Worm (Caenorhabditis elegans): ENCODE measurements around the gene C17F4.8.
"Not testable (repeated sequence)": the region's sequence is repeated elsewhere in the genome, so short reads cannot be mapped to it uniquely, and the experiment has no call there.

The C17F4.8 gene

DNA sequence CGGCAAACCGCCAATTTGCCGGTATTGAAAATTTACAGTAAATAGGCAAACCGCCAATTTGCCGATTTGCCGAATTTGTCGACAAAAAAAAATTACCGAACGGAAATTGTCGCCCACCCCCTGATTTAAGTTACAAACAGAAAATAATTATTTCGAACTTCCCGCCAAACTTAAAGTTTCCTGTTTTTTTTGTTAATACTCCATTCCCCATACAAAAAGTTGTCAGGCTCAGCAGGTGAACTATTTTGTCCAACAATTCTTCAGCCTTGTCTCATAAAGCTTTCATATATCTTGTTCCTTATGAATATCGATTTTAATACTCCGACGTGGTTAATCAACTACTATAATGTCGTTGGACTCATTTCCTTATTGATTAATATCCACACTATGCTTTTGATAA, 31.2 kb downstream of the C17F4.8 start, which contains the start of gene sri-50:
TSS of gene sri-50 (plus strand) at position 301 of the 400 bp plus-strand sequence.
- no peak for TF ChIP-seq ZK546.5 (tag; optimal IDR thresholded peaks at IDR 0.05)
- TF ChIP-seq nhr-25 (tag; optimal IDR thresholded peaks at IDR 0.05): no peak
- no peak for TF ChIP-seq ztf-1 (GFP tag; conservative IDR thresholded peaks at IDR 0.05)
- no peak for TF ChIP-seq nhr-21 (tag; optimal IDR thresholded peaks at IDR 0.05)
- TF ChIP-seq mdl-1 (tag; optimal IDR thresholded peaks at IDR 0.05): no peak
- no peak for TF ChIP-seq zag-1 (tag; optimal IDR thresholded peaks at IDR 0.05)
- no peak for TF ChIP-seq mbf-1 (tag; optimal IDR thresholded peaks at IDR 0.05)
- TF ChIP-seq nhr-6 (tag; optimal IDR thresholded peaks at IDR 0.05): no peak
- TF ChIP-seq R02D3.7 (tag; optimal IDR thresholded peaks at IDR 0.05): no peak
- no peak for TF ChIP-seq peb-1 (tag; optimal IDR thresholded peaks at IDR 0.05)
- no peak for TF ChIP-seq nhr-77 (tag; optimal IDR thresholded peaks at IDR 0.05)
- no peak for TF ChIP-seq lin-13 (GFP tag; optimal IDR thresholded peaks at IDR 0.05)
- no peak for TF ChIP-seq nhr-12 (tag; optimal IDR thresholded peaks at IDR 0.05)
- no peak for TF ChIP-seq unc-39 (tag; optimal IDR thresholded peaks at IDR 0.05)
- TF ChIP-seq sma-3 (GFP tag; optimal IDR thresholded peaks at IDR 0.05): no peak
- no peak for TF ChIP-seq unc-62 (GFP tag; optimal IDR thresholded peaks at IDR 0.05)
- TF ChIP-seq lin-11 (tag; optimal IDR thresholded peaks at IDR 0.05): no peak

DNA sequence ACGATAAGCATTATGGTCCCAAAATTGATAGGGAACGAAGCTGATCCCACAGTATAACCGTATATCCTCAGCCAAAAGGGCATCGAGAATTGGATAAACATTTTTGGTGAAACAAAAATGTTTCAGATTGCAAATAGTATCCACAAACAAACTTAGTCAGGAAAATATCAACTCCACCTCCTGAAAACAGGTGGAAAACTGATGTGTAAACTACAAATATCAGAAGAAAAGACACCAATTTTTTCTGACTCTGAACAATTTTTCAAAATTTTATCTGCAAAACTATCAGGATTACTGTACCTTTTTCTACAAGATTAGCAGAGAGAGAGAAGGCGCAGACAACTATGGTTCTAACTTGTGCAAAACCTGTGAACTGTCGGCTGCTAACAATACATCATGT, 32.1 kb downstream of the C17F4.8 start, which contains the start of gene sri-53:
TSS of gene sri-53 (minus strand) at position 101 of the 400 bp plus-strand sequence.
- no peak for TF ChIP-seq crh-2 (tag; optimal IDR thresholded peaks at IDR 0.05)
- TF ChIP-seq ama-1 (optimal IDR thresholded peaks at IDR 0.05): no peak
- TF ChIP-seq unc-62 (GFP tag; optimal IDR thresholded peaks at IDR 0.05): no peak
- TF ChIP-seq sma-3 (GFP tag; optimal IDR thresholded peaks at IDR 0.05): no peak
- no peak for TF ChIP-seq elt-1 (tag; optimal IDR thresholded peaks at IDR 0.05)
- no peak for TF ChIP-seq elt-3 (tag; optimal IDR thresholded peaks at IDR 0.05)
- TF ChIP-seq nhr-12 (tag; optimal IDR thresholded peaks at IDR 0.05): no peak
- TF ChIP-seq skn-1 (tag; optimal IDR thresholded peaks at IDR 0.05): no peak
- no peak for TF ChIP-seq nhr-25 (tag; optimal IDR thresholded peaks at IDR 0.05)
- no peak for TF ChIP-seq F13H6.1 (tag; optimal IDR thresholded peaks at IDR 0.05)
- no peak for TF ChIP-seq nhr-11 (tag; optimal IDR thresholded peaks at IDR 0.05)
- TF ChIP-seq lin-39 (tag; optimal IDR thresholded peaks at IDR 0.05): no peak
- no peak for TF ChIP-seq sem-4 (tag; optimal IDR thresholded peaks at IDR 0.05)
- TF ChIP-seq ztf-1 (GFP tag; conservative IDR thresholded peaks at IDR 0.05): no peak
- TF ChIP-seq ceh-82 (tag; optimal IDR thresholded peaks at IDR 0.05): no peak
- no peak for TF ChIP-seq ztf-4 (tag; optimal IDR thresholded peaks at IDR 0.05)
- no peak for TF ChIP-seq mab-5 (tag; optimal IDR thresholded peaks at IDR 0.05)
- no peak for TF ChIP-seq nhr-6 (tag; optimal IDR thresholded peaks at IDR 0.05)

DNA sequence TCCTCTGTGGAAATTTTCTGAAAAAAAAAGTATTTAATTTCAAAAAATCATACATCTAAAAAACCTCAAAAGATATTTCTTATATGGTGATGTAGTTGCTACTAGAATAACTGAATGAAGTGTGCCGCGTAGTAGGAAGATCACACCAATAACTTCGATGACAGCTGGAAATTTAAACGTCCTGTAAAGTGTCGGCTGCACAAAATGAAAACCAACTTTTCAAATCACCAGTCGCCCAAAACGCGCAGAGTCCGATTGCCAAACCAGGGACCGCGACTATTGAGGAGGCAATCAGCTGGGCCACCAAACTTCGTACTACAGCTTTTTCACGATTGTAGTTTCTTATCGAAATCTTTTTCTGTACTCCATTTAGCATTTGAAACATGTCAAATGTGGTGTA, 33.4 kb downstream of the C17F4.8 start, which contains the start of gene sri-48:
TSS of gene sri-48 (minus strand) at position 101 of the 400 bp plus-strand sequence.
- not testable (repeated sequence) for TF ChIP-seq ceh-16, peb-1, nhr-23 (tag; optimal IDR thresholded peaks at IDR 0.05)

DNA sequence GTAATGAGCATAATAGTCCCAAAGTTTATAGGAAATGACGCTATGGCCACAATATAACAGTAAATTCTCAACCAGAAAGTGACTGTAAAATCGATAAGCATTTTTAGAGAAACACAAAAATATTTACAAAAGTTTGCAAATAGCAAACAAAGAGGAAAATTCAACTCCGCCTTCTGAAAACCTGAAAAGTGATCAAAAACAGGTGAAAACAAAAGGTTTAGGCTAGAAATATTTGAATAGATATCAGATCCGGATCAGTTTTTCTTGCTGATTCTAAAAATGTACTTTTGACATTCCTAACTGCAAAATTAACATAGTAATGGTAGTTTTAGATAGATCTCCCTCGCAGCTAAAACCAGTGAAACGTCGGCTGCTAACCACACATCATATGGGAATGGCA, 35.6 kb downstream of the C17F4.8 start, which contains the start of gene sri-51:
TSS of gene sri-51 (minus strand) at position 101 of the 400 bp plus-strand sequence.
- TF ChIP-seq mab-5 (tag; optimal IDR thresholded peaks at IDR 0.05) (no peak), nhr-77 (tag; optimal IDR thresholded peaks at IDR 0.05) (no peak), alr-1 (tag; optimal IDR thresholded peaks at IDR 0.05) (no peak), F13H6.1 (tag; optimal IDR thresholded peaks at IDR 0.05) (no peak), lsy-2 (tag; optimal IDR thresholded peaks at IDR 0.05) (no peak), nhr-25 (tag; optimal IDR thresholded peaks at IDR 0.05) (no peak), skn-1 (tag; optimal IDR thresholded peaks at IDR 0.05) (no peak), nhr-21 (tag; optimal IDR thresholded peaks at IDR 0.05) (no peak), ZK546.5 (tag; optimal IDR thresholded peaks at IDR 0.05) (no peak), snpc-4 (tag; optimal IDR thresholded peaks at IDR 0.05) (no peak), fos-1 (tag; optimal IDR thresholded peaks at IDR 0.05) (no peak), nhr-6 (tag; optimal IDR thresholded peaks at IDR 0.05) (no peak), ztf-11 (tag; optimal IDR thresholded peaks at IDR 0.05) (no peak), mbf-1 (tag; optimal IDR thresholded peaks at IDR 0.05) (no peak), dmd-4 (tag; optimal IDR thresholded peaks at IDR 0.05) (no peak), unc-62 (GFP tag; optimal IDR thresholded peaks at IDR 0.05) (no peak), ceh-82 (tag; optimal IDR thresholded peaks at IDR 0.05) (no peak)
